Worm (Caenorhabditis elegans): ENCODE data around the gene F18E3.12.

DNA sequence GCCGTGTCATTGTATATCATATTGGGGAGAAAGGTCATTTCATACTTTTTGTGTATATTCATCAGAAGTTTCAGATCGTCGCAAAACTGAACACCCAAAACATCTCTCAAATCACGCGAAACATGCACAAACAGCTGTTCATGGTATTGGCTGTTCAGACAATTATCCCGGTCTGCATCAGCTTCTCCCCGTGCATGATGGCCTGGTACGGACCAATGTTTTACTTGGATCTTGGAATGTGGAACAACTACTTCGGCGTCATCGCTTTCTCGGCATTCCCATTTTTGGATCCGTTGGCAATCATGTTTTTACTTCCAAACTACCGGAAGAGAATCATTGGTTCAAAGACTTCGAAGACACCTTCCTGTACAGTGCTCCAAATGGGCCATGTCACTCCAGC, 11.3 kb upstream of the F18E3.12 start:
- TF ChIP-seq tbx-2 (tag; optimal IDR thresholded peaks at IDR 0.05) (no peak), fkh-10 (GFP tag; optimal IDR thresholded peaks at IDR 0.05) (no peak), ceh-9 (tag; optimal IDR thresholded peaks at IDR 0.05) (no peak), pag-3 (tag; optimal IDR thresholded peaks at IDR 0.05; ENCODE audit: borderline replicate concordance) (no peak)

All from whole organism, late embryonic.